Worm (Caenorhabditis elegans) whole organism, L3 larva: Measurements from ENCODE around the gene phat-5.

Source experiments
- ama-1 ChIP-seq: fragments of 150-350 bp; optimal IDR thresholded peaks from 2 replicates; lab custom pipeline; 2018
- unc-62 ChIP-seq: fragments of 150-350 bp; sonication (generic microtip); optimal IDR thresholded peaks from 4 replicates; lab custom pipeline; 2014; ENCODE audit warnings: missing biosample characterization, missing genetic modification reagents, missing genetic modification characterization
- zag-1 ChIP-seq: fragments of 150-350 bp; optimal IDR thresholded peaks from 2 replicates; lab custom pipeline; 2014; ENCODE audit warnings: missing biosample characterization, missing genetic modification characterization

- TF ChIP-seq zag-1 (no peak), unc-62 (GFP tag; lab: Kevin White, UChicago) (no peak), ama-1 (no peak)
Observed at ce11 chrV:4129604-4130003, 7.3 kb upstream of the phat-5 start, which contains the start of gene phat-4.
